Worm (Caenorhabditis elegans): ENCODE measurements around the gene dnc-3.

Gene dnc-3

ce11 chrII:3516175-3516574, 37.3 kb upstream of the dnc-3 start:
- TF ChIP-seq tbx-2 (tag; optimal IDR thresholded peaks at IDR 0.05): no peak
- no peak for TF ChIP-seq lsy-12 (tag; optimal IDR thresholded peaks at IDR 0.05)

ce11 chrII:3518961-3519544, 34.5 kb upstream of the dnc-3 start, which contains the start of gene clec-126:
Gene clec-126, plus strand, starts transcription at chrII:3519494.
- peak; percentile 45 for TF ChIP-seq nhr-23 (tag; optimal IDR thresholded peaks at IDR 0.05)
- TF ChIP-seq nhr-28 (tag; optimal IDR thresholded peaks at IDR 0.05): no peak
- TF ChIP-seq nhr-43 (tag; optimal IDR thresholded peaks at IDR 0.05; ENCODE audit: poor library complexity, severe bottlenecking): peak; percentile 39
- TF ChIP-seq ZK546.5 (tag; optimal IDR thresholded peaks at IDR 0.05): no peak
- TF ChIP-seq egl-5 (tag; optimal IDR thresholded peaks at IDR 0.05): peak; percentile 70
- peak; percentile 87 for TF ChIP-seq nfya-1 (tag; optimal IDR thresholded peaks at IDR 0.05; ENCODE audit: insufficient read depth)
- peak; percentile 78 for TF ChIP-seq elt-2 (tag; optimal IDR thresholded peaks at IDR 0.05)
- TF ChIP-seq tbx-2 (tag; optimal IDR thresholded peaks at IDR 0.05): peak; percentile 69
- peak; percentile 29 for TF ChIP-seq snpc-4 (tag; optimal IDR thresholded peaks at IDR 0.05)
- TF ChIP-seq lin-15B (tag; optimal IDR thresholded peaks at IDR 0.05): peak; percentile 51
- no peak for TF ChIP-seq nhr-77 (tag; optimal IDR thresholded peaks at IDR 0.05)
- peak; percentile 72 for TF ChIP-seq egl-27 (tag; optimal IDR thresholded peaks at IDR 0.05)
- no peak for TF ChIP-seq fkh-10 (GFP tag; optimal IDR thresholded peaks at IDR 0.05)
- peak; percentile 58 for TF ChIP-seq jun-1 (tag; optimal IDR thresholded peaks at IDR 0.05)
- TF ChIP-seq R02D3.7 (tag; optimal IDR thresholded peaks at IDR 0.05): peak; percentile 17
- TF ChIP-seq zag-1 (tag; optimal IDR thresholded peaks at IDR 0.05): no peak
- TF ChIP-seq aly-2 (tag; optimal IDR thresholded peaks at IDR 0.05): no peak
- peak; percentile 21 for TF ChIP-seq skn-1 (tag; optimal IDR thresholded peaks at IDR 0.05)
- TF ChIP-seq pha-4 (tag; optimal IDR thresholded peaks at IDR 0.05): peak; percentile 59
- TF ChIP-seq ceh-28 (tag; optimal IDR thresholded peaks at IDR 0.05): peak; percentile 18
- no peak for TF ChIP-seq unc-39 (tag; optimal IDR thresholded peaks at IDR 0.05)
- TF ChIP-seq lin-39 (tag; optimal IDR thresholded peaks at IDR 0.05): peak; percentile 76
- TF ChIP-seq hmg-11 (tag; optimal IDR thresholded peaks at IDR 0.05): peak; percentile 71
- TF ChIP-seq pqm-1 (tag; optimal IDR thresholded peaks at IDR 0.05): peak; percentile 21
- TF ChIP-seq lsy-12 (tag; optimal IDR thresholded peaks at IDR 0.05): peak; percentile 79
- peak; percentile 55 for TF ChIP-seq ama-1 (optimal IDR thresholded peaks at IDR 0.05)
- TF ChIP-seq nhr-25 (tag; optimal IDR thresholded peaks at IDR 0.05): peak; percentile 76
- TF ChIP-seq ceh-9 (tag; optimal IDR thresholded peaks at IDR 0.05): no peak
- TF ChIP-seq ceh-16 (tag; optimal IDR thresholded peaks at IDR 0.05): peak; percentile 61
- TF ChIP-seq nhr-11 (tag; optimal IDR thresholded peaks at IDR 0.05): no peak
- TF ChIP-seq ceh-82 (tag; optimal IDR thresholded peaks at IDR 0.05): peak; percentile 19
- peak in 1 of 3 experiments; percentile 10 for TF ChIP-seq elt-3 (tag; optimal IDR thresholded peaks at IDR 0.05)
- peak; percentile 49 for TF ChIP-seq ztf-4 (tag; optimal IDR thresholded peaks at IDR 0.05)
- no peak for TF ChIP-seq daf-12 (tag; optimal IDR thresholded peaks at IDR 0.05)

ce11 chrII:3520988-3521850, 32.3 kb upstream of the dnc-3 start, which contains the start of gene W09G10.9:
Gene W09G10.9, plus strand, starts transcription at chrII:3521800.
- no peak for TF ChIP-seq egl-5 (tag; optimal IDR thresholded peaks at IDR 0.05)
- no peak for TF ChIP-seq mml-1 (tag; optimal IDR thresholded peaks at IDR 0.05)
- TF ChIP-seq daf-12 (tag; optimal IDR thresholded peaks at IDR 0.05): no peak
- peak; percentile 45 for TF ChIP-seq nfya-1 (tag; optimal IDR thresholded peaks at IDR 0.05; ENCODE audit: insufficient read depth)
- no peak for TF ChIP-seq nhr-67 (tag; optimal IDR thresholded peaks at IDR 0.05)
- TF ChIP-seq nhr-25 (tag; optimal IDR thresholded peaks at IDR 0.05): peak; percentile 3
- peak; percentile 4 for TF ChIP-seq lsy-12 (tag; optimal IDR thresholded peaks at IDR 0.05)
- TF ChIP-seq nhr-23 (tag; optimal IDR thresholded peaks at IDR 0.05): peak; percentile 40
- TF ChIP-seq ceh-82 (tag; optimal IDR thresholded peaks at IDR 0.05): no peak
- TF ChIP-seq nhr-77 (tag; optimal IDR thresholded peaks at IDR 0.05): no peak
- peak; percentile 42 for TF ChIP-seq elt-2 (tag; optimal IDR thresholded peaks at IDR 0.05)
- TF ChIP-seq lin-15B (tag; optimal IDR thresholded peaks at IDR 0.05): peak; percentile 73
- no peak for TF ChIP-seq jun-1 (tag; optimal IDR thresholded peaks at IDR 0.05)
- TF ChIP-seq snpc-4 (tag; optimal IDR thresholded peaks at IDR 0.05): peak; percentile 25
- peak; percentile 27 for TF ChIP-seq skn-1 (tag; optimal IDR thresholded peaks at IDR 0.05)
- peak; percentile 30 for TF ChIP-seq pha-4 (tag; optimal IDR thresholded peaks at IDR 0.05)
- no peak for TF ChIP-seq elt-1 (tag; optimal IDR thresholded peaks at IDR 0.05)
- TF ChIP-seq fkh-10 (GFP tag; optimal IDR thresholded peaks at IDR 0.05): no peak
- TF ChIP-seq ceh-16 (tag; optimal IDR thresholded peaks at IDR 0.05): no peak
- TF ChIP-seq ztf-11 (tag; optimal IDR thresholded peaks at IDR 0.05): no peak
- TF ChIP-seq zag-1 (tag; optimal IDR thresholded peaks at IDR 0.05): no peak
- no peak for TF ChIP-seq eor-1 (tag; optimal IDR thresholded peaks at IDR 0.05)
- peak; percentile 31 for TF ChIP-seq lin-39 (tag; optimal IDR thresholded peaks at IDR 0.05)
- TF ChIP-seq ZK546.5 (tag; optimal IDR thresholded peaks at IDR 0.05): no peak
- TF ChIP-seq pqm-1 (tag; optimal IDR thresholded peaks at IDR 0.05): peak; percentile 8
- TF ChIP-seq unc-62 (GFP tag; optimal IDR thresholded peaks at IDR 0.05): no peak
- peak; percentile 38 for TF ChIP-seq nhr-43 (tag; optimal IDR thresholded peaks at IDR 0.05; ENCODE audit: poor library complexity, severe bottlenecking)
- TF ChIP-seq hmg-11 (tag; optimal IDR thresholded peaks at IDR 0.05): peak; percentile 79

All from whole organism, L3 larva.